Fruit fly (Drosophila melanogaster) whole organism, prepupa: ENCODE data around the gene CG7943.

Source experiments
- CG10631 ChIP-seq: fragments of 200-800 bp; sonication (Bioruptor generic); optimal IDR thresholded peaks from 2 replicates; lab custom pipeline; 2016; ENCODE audit warnings: missing biosample characterization, missing genetic modification characterization
- CG10669 ChIP-seq: fragments of 200-800 bp; sonication (Bioruptor generic); optimal IDR thresholded peaks from 3 replicates; lab custom pipeline; 2018; ENCODE audit warnings: missing biosample characterization, mild to moderate bottlenecking, missing genetic modification characterization, moderate library complexity
- CG11762 ChIP-seq: fragments of 200-800 bp; sonication (Bioruptor generic); optimal IDR thresholded peaks from 3 replicates; lab custom pipeline; 2016; ENCODE audit warnings: missing biosample characterization, missing genetic modification characterization; ENCODE audit not compliant: insufficient read depth
- CG11902 ChIP-seq: fragments of 200-800 bp; sonication (Bioruptor generic); optimal IDR thresholded peaks from 3 replicates; lab custom pipeline; 2016; ENCODE audit warnings: missing biosample characterization, missing genetic modification characterization
- CG15336 ChIP-seq: fragments of 200-800 bp; sonication (Bioruptor generic); IDR thresholded peaks from 2 replicates; pipeline ENCODE4 v1.3.6; 2022; ENCODE audit warnings: missing biosample characterization, missing genetic modification characterization
- CG1621 ChIP-seq: fragments of 200-800 bp; sonication (Bioruptor generic); optimal IDR thresholded peaks from 3 replicates; lab custom pipeline; 2018; ENCODE audit warnings: missing biosample characterization, mild to moderate bottlenecking, missing genetic modification characterization
- CG16779 ChIP-seq: fragments of 200-800 bp; sonication (Bioruptor generic); optimal IDR thresholded peaks from 3 replicates; lab custom pipeline; 2017; ENCODE audit warnings: missing biosample characterization, mild to moderate bottlenecking, missing genetic modification characterization
- CG3032 ChIP-seq: fragments of 200-800 bp; optimal IDR thresholded peaks from 2 replicates; lab custom pipeline; 2019; ENCODE audit warnings: missing biosample characterization, mild to moderate bottlenecking, missing genetic modification characterization, moderate library complexity
- CG31627 ChIP-seq: fragments of 200-800 bp; sonication (Bioruptor generic); optimal IDR thresholded peaks from 3 replicates; lab custom pipeline; 2016; ENCODE audit warnings: missing biosample characterization, missing genetic modification characterization
- CG32006 ChIP-seq: fragments of 200-800 bp; sonication (Bioruptor generic); optimal IDR thresholded peaks from 3 replicates; lab custom pipeline; 2017; ENCODE audit warnings: missing biosample characterization, mild to moderate bottlenecking, missing genetic modification characterization
- CG34406 ChIP-seq: fragments of 200-800 bp; sonication (Bioruptor generic); optimal IDR thresholded peaks from 3 replicates; lab custom pipeline; 2016; ENCODE audit warnings: missing biosample characterization, missing genetic modification characterization
- CG4318 ChIP-seq: fragments of 200-800 bp; sonication (Bioruptor generic); optimal IDR thresholded peaks from 3 replicates; lab custom pipeline; 2017; ENCODE audit warnings: missing biosample characterization, mild to moderate bottlenecking, missing genetic modification characterization
- CG6163 ChIP-seq: fragments of 200-800 bp; sonication (Bioruptor generic); IDR thresholded peaks from 3 replicates; pipeline ENCODE4 v1.3.6; 2022; ENCODE audit warnings: missing biosample characterization, missing genetic modification characterization
- CG6276 ChIP-seq: fragments of 200-800 bp; sonication (Bioruptor generic); optimal IDR thresholded peaks from 2 replicates; lab custom pipeline; 2017; ENCODE audit warnings: missing biosample characterization, mild to moderate bottlenecking, missing genetic modification characterization
- CG6854 ChIP-seq: fragments of 200-800 bp; sonication (Bioruptor generic); optimal IDR thresholded peaks from 2 replicates; lab custom pipeline; 2017; ENCODE audit warnings: missing biosample characterization, mild to moderate bottlenecking, missing genetic modification characterization
- CG7368 ChIP-seq: fragments of 200-800 bp; sonication (Bioruptor generic); optimal IDR thresholded peaks from 3 replicates; lab custom pipeline; 2016; ENCODE audit warnings: missing biosample characterization, missing genetic modification characterization
- CG8319 ChIP-seq: fragments of 200-800 bp; sonication (Bioruptor generic); optimal IDR thresholded peaks from 3 replicates; lab custom pipeline; 2016; ENCODE audit warnings: missing biosample characterization, missing genetic modification characterization
- CG8632 ChIP-seq: fragments of 200-800 bp; sonication (Bioruptor generic); optimal IDR thresholded peaks from 3 replicates; lab custom pipeline; 2016; ENCODE audit warnings: missing biosample characterization, missing genetic modification characterization
- CG9139 ChIP-seq: fragments of 200-800 bp; sonication (Bioruptor generic); optimal IDR thresholded peaks from 3 replicates; lab custom pipeline; 2017; ENCODE audit warnings: missing biosample characterization, mild to moderate bottlenecking, missing genetic modification characterization
- Eip78C ChIP-seq: fragments of 200-800 bp; sonication (Bioruptor generic); peaks from one replicate; lab custom pipeline; 2016; ENCODE audit warnings: missing biosample characterization, missing genetic modification characterization
- Eip93F ChIP-seq: fragments of 200-800 bp; sonication (Bioruptor generic); optimal IDR thresholded peaks from 2 replicates; lab custom pipeline; 2016; ENCODE audit warnings: missing biosample characterization, mild to moderate bottlenecking, missing genetic modification characterization
- Ets21C ChIP-seq: fragments of 200-800 bp; sonication (Bioruptor generic); optimal IDR thresholded peaks from 3 replicates; lab custom pipeline; 2016; ENCODE audit warnings: missing biosample characterization, missing genetic modification characterization
- Ets96B ChIP-seq: fragments of 200-800 bp; optimal IDR thresholded peaks from 2 replicates; lab custom pipeline; 2019; ENCODE audit warnings: missing biosample characterization, mild to moderate bottlenecking, missing genetic modification characterization, moderate library complexity
- Gug ChIP-seq: fragments of 200-800 bp; sonication (Bioruptor generic); IDR thresholded peaks from 2 replicates; pipeline ENCODE4 v1.3.6; 2022; ENCODE audit warnings: missing biosample characterization, missing genetic modification characterization
- Hr38 ChIP-seq: sonication (Bioruptor generic); optimal IDR thresholded peaks from 2 replicates; lab custom pipeline; 2016; ENCODE audit warnings: missing biosample characterization, missing genetic modification characterization
- Hr39 ChIP-seq: fragments of 200-800 bp; sonication (Bioruptor generic); optimal IDR thresholded peaks from 2 replicates; lab custom pipeline; 2016; ENCODE audit warnings: missing biosample characterization, missing genetic modification characterization
- Hr4 ChIP-seq: fragments of 200-800 bp; sonication (Bioruptor generic); optimal IDR thresholded peaks from 3 replicates; lab custom pipeline; 2016; ENCODE audit warnings: missing biosample characterization, missing genetic modification characterization
- Lpt ChIP-seq: fragments of 200-800 bp; sonication (Bioruptor generic); optimal IDR thresholded peaks from 3 replicates; lab custom pipeline; 2016; ENCODE audit warnings: missing biosample characterization, missing genetic modification characterization
- Met ChIP-seq: fragments of 200-800 bp; sonication (Bioruptor generic); optimal IDR thresholded peaks from 3 replicates; lab custom pipeline; 2016; ENCODE audit warnings: missing biosample characterization, missing genetic modification characterization
- OdsH ChIP-seq: fragments of 200-800 bp; sonication (Bioruptor generic); optimal IDR thresholded peaks from 3 replicates; lab custom pipeline; 2016; ENCODE audit warnings: missing biosample characterization, missing genetic modification characterization
- Smox ChIP-seq: fragments of 200-800 bp; sonication (Bioruptor generic); optimal IDR thresholded peaks from 3 replicates; lab custom pipeline; 2016; ENCODE audit warnings: missing biosample characterization, missing genetic modification characterization
- Sox102F ChIP-seq: fragments of 200-800 bp; sonication (Bioruptor generic); optimal IDR thresholded peaks from 2 replicates; lab custom pipeline; 2016; ENCODE audit warnings: missing biosample characterization, mild to moderate bottlenecking, missing genetic modification characterization
- Sox14 ChIP-seq: fragments of 200-800 bp; sonication (Bioruptor generic); optimal IDR thresholded peaks from 3 replicates; lab custom pipeline; 2016; ENCODE audit warnings: missing biosample characterization, missing genetic modification characterization
- Sox15 ChIP-seq: fragments of 200-800 bp; sonication (Bioruptor generic); optimal IDR thresholded peaks from 3 replicates; lab custom pipeline; 2016; ENCODE audit warnings: missing biosample characterization, missing genetic modification characterization
- achi ChIP-seq: fragments of 200-800 bp; sonication (Bioruptor generic); optimal IDR thresholded peaks from 3 replicates; lab custom pipeline; 2016; ENCODE audit warnings: missing biosample characterization, missing genetic modification characterization
- cyc ChIP-seq: fragments of 200-800 bp; sonication (Bioruptor generic); optimal IDR thresholded peaks from 3 replicates; lab custom pipeline; 2016; ENCODE audit warnings: missing biosample characterization, missing genetic modification characterization
- dac ChIP-seq: fragments of 200-800 bp; sonication (Bioruptor generic); optimal IDR thresholded peaks from 2 replicates; lab custom pipeline; 2017; ENCODE audit warnings: missing biosample characterization, mild to moderate bottlenecking, missing genetic modification characterization
- dsx ChIP-seq: fragments of 200-800 bp; optimal IDR thresholded peaks from 3 replicates; lab custom pipeline; 2019; ENCODE audit warnings: missing biosample characterization, mild to moderate bottlenecking, missing genetic modification characterization, moderate library complexity; ENCODE audit not compliant: poor library complexity, severe bottlenecking
- eg ChIP-seq: fragments of 200-800 bp; sonication (Bioruptor generic); IDR thresholded peaks from 3 replicates; pipeline ENCODE4 v1.3.6; 2022; ENCODE audit warnings: missing biosample characterization, missing genetic modification characterization
- esn ChIP-seq: fragments of 200-800 bp; sonication (Bioruptor generic); optimal IDR thresholded peaks from 2 replicates; lab custom pipeline; 2016; ENCODE audit warnings: missing biosample characterization, mild to moderate bottlenecking, missing genetic modification characterization, moderate library complexity
- fd59A ChIP-seq: fragments of 200-800 bp; sonication (Bioruptor generic); optimal IDR thresholded peaks from 2 replicates; lab custom pipeline; 2017; ENCODE audit warnings: missing biosample characterization, mild to moderate bottlenecking, missing genetic modification characterization, missing genetic modification reagents
- fd85E ChIP-seq: fragments of 200-800 bp; sonication (Bioruptor generic); optimal IDR thresholded peaks from 3 replicates; lab custom pipeline; 2016; ENCODE audit warnings: missing biosample characterization, missing genetic modification characterization
- lz ChIP-seq: fragments of 200-800 bp; sonication (Bioruptor generic); optimal IDR thresholded peaks from 3 replicates; lab custom pipeline; 2016; ENCODE audit warnings: missing biosample characterization, missing genetic modification characterization
- net ChIP-seq: fragments of 200-800 bp; sonication (Bioruptor generic); optimal IDR thresholded peaks from 3 replicates; lab custom pipeline; 2016; ENCODE audit warnings: missing biosample characterization, missing genetic modification characterization
- pdm3 ChIP-seq: fragments of 200-800 bp; sonication (Bioruptor generic); optimal IDR thresholded peaks from 3 replicates; lab custom pipeline; 2016; ENCODE audit warnings: missing biosample characterization, missing genetic modification characterization
- salr ChIP-seq, 2 experiments: fragments of 200-800 bp; sonication (Bioruptor generic); optimal IDR thresholded peaks; 3 replicates each; lab custom pipeline; 2016 to 2018; ENCODE audit warnings: missing biosample characterization in 2 of 2, missing genetic modification characterization in 2 of 2, mild to moderate bottlenecking in 1 of 2
- ss ChIP-seq, 2 experiments: fragments of 200-800 bp; sonication (Bioruptor generic); optimal IDR thresholded peaks; 2 replicates in 1 of 2; 3 replicates in 1 of 2; lab custom pipeline; 2017 to 2018; ENCODE audit warnings: mild to moderate bottlenecking in 2 of 2, missing biosample characterization in 2 of 2, missing genetic modification characterization in 2 of 2, moderate library complexity in 1 of 2
- svp ChIP-seq: fragments of 200-800 bp; sonication (Bioruptor generic); peaks from one replicate; lab custom pipeline; 2016; ENCODE audit warnings: missing biosample characterization, missing genetic modification characterization
- topi ChIP-seq: fragments of 200-800 bp; sonication (Bioruptor generic); optimal IDR thresholded peaks from 3 replicates; lab custom pipeline; 2016; ENCODE audit warnings: missing biosample characterization, missing genetic modification characterization
- vri ChIP-seq: fragments of 200-800 bp; sonication (Bioruptor generic); optimal IDR thresholded peaks from 3 replicates; lab custom pipeline; 2016; ENCODE audit warnings: missing biosample characterization, mild to moderate bottlenecking, missing genetic modification characterization

Gene CG7943

DNA sequence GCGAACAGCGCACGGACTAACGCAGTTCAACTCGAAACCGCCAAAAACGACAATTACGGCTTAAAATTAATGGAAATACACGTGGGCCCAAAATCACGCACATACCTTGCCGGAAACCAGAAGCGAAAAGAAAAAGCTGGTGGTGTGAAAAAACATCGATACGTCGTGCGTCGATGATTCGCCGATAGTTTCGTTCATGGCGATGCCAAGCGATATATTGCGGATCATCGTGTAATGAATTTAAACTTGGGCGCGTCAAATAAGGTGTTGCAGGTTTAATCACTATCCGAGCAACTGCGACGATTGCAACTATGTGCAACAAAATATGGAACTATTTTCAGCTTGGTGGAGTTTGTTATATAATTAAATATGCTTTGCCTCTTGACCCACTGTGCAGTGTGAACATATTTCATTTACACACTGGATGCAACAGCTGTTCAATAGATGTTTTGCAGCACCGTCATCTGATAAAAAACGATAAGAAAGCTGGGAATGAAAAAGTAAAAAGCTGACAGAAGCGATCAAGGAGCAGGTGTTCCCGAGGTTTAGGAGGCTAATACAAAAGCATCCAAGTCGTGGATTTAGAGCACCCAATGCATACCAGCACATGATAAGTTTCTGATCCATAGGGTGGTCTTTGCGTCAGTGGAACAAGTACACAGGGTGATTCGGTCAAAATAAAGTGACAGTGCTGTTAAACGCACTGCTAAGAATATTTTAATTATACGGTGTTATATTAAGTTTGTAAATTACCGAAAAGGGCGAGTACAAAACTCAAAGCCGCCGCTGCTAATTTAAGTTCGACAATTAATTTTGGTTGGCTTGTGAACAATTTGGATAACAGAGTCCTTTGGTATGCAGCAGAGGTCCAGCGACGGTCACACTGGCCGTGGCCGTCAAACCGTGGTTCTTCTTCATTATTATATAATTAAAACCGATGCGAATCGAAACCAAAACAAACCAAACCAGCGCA is at the start of gene CG7943, which contains the start of gene RpL32:
Gene CG7943 (plus strand): TSS at position 442 of the 973 bp plus-strand sequence.
Gene RpL32 (minus strand): TSS at position 133 of the 973 bp plus-strand sequence.
- TF ChIP-seq fd59A (GFP tag; lab: Kevin White, UChicago) (peak; percentile 78), CG8632 (GFP tag; lab: Kevin White, UChicago) (peak; percentile 84), Lpt (GFP tag; lab: Kevin White, UChicago) (peak; percentile 83), vri (GFP tag; lab: Kevin White, UChicago) (peak; percentile 90), dsx (GFP tag; lab: Kevin White, UChicago) (peak; percentile 71), CG15336 (GFP tag; lab: Robert Waterston, UW) (peak; percentile 81), net (GFP tag; lab: Kevin White, UChicago) (peak; percentile 89), Sox14 (GFP tag; lab: Kevin White, UChicago) (peak; percentile 92), svp (GFP tag; lab: Kevin White, UChicago) (peak; percentile 97), CG11902 (peak; percentile 93), CG10631 (GFP tag; lab: Kevin White, UChicago) (peak; percentile 92), CG4318 (no peak), CG31627 (GFP tag; lab: Kevin White, UChicago) (peak; percentile 96), Sox102F (GFP tag; lab: Kevin White, UChicago) (peak; percentile 93), CG32006 (GFP tag; lab: Kevin White, UChicago) (peak; percentile 84), CG6276 (GFP tag; lab: Kevin White, UChicago) (no peak), Sox15 (GFP tag; lab: Kevin White, UChicago) (peak; percentile 90), ss (GFP tag; optimal IDR thresholded peaks at IDR 0.05; lab: Kevin White, UChicago) (peak; percentile 65 to 90), CG34406 (GFP tag; lab: Kevin White, UChicago) (peak; percentile 89), Ets96B (tag; lab: Kevin White, UChicago) (peak; percentile 86), cyc (GFP tag; lab: Kevin White, UChicago) (peak; percentile 97), pdm3 (GFP tag; lab: Kevin White, UChicago) (peak; percentile 93), Hr38 (GFP tag; lab: Kevin White, UChicago) (peak; percentile 63), dac (GFP tag; lab: Kevin White, UChicago) (peak; percentile 80), CG16779 (tag; lab: Kevin White, UChicago) (peak; percentile 83), CG10669 (GFP tag; lab: Kevin White, UChicago) (peak; percentile 87), CG3032 (tag; lab: Kevin White, UChicago) (peak; percentile 90), esn (GFP tag; lab: Kevin White, UChicago) (peak; percentile 97), CG7368 (GFP tag; lab: Kevin White, UChicago) (peak; percentile 92), CG8319 (GFP tag; lab: Kevin White, UChicago) (peak; percentile 91), topi (GFP tag; lab: Kevin White, UChicago) (peak; percentile 95), Smox (peak; percentile 93), salr (GFP tag; optimal IDR thresholded peaks at IDR 0.05; lab: Kevin White, UChicago) (peak; percentile 49 to 86), fd85E (GFP tag; lab: Kevin White, UChicago) (peak; percentile 89), achi (GFP tag; lab: Kevin White, UChicago) (peak; percentile 91), Hr39 (GFP tag; lab: Kevin White, UChicago) (peak; percentile 94), CG6163 (GFP tag; lab: Robert Waterston, UW) (peak; percentile 95), CG1621 (tag; lab: Kevin White, UChicago) (peak; percentile 78), CG9139 (GFP tag; lab: Kevin White, UChicago) (peak; percentile 62), CG11762 (peak; percentile 88), eg (peak; percentile 93), Ets21C (GFP tag; lab: Kevin White, UChicago) (peak; percentile 95), Hr4 (GFP tag; lab: Kevin White, UChicago) (peak; percentile 86), CG6854 (GFP tag; lab: Kevin White, UChicago) (peak; percentile 93), Gug (GFP tag; lab: Robert Waterston, UW) (peak; percentile 78), Eip93F (GFP tag; lab: Kevin White, UChicago) (peak; percentile 91), lz (GFP tag; lab: Kevin White, UChicago) (peak; percentile 96), Eip78C (GFP tag; lab: Kevin White, UChicago) (peak; percentile 97), OdsH (GFP tag; lab: Kevin White, UChicago) (peak; percentile 92), Met (GFP tag; lab: Kevin White, UChicago) (peak; percentile 95)
